Worm (Caenorhabditis elegans) whole organism, dauer: ENCODE measurements around the gene srd-58.

Experiments used
- unc-62 ChIP-seq: sonication (generic microtip); optimal IDR thresholded peaks from 2 replicates; lab custom pipeline; 2017; ENCODE audit warnings: missing biosample characterization, missing genetic modification reagents, missing genetic modification characterization

srd-58 gene

ce11 chrII:7176108-7176507 is 28.7 kb downstream of the srd-58 start:
- TF ChIP-seq unc-62 (GFP tag; lab: Kevin White, UChicago), result no peak

- TF ChIP-seq unc-62 (GFP tag; lab: Kevin White, UChicago), result no peak
Observed at ce11 chrII:7174843-7175242, 30.0 kb downstream of the srd-58 start, which contains the start of gene glc-4. Gene glc-4, minus strand, starts transcription at chrII:7174943.

ce11 chrII:7171305-7171998 is 33.4 kb downstream of the srd-58 start, which contains the start of gene dyf-13:
Gene dyf-13, minus strand, starts transcription at chrII:7171355.
- TF ChIP-seq unc-62 (GFP tag; lab: Kevin White, UChicago), result no peak

- TF ChIP-seq unc-62 (GFP tag; lab: Kevin White, UChicago), result no peak
Observed at ce11 chrII:7168712-7169111, 36.1 kb downstream of the srd-58 start, which contains the start of gene col-36. Gene col-36, minus strand, starts transcription at chrII:7168812.

- TF ChIP-seq unc-62 (GFP tag; lab: Kevin White, UChicago), result no peak
Observed at ce11 chrII:7166768-7167167, 38.1 kb downstream of the srd-58 start.

- TF ChIP-seq unc-62 (GFP tag; lab: Kevin White, UChicago), result no peak
Observed at ce11 chrII:7165749-7166148, 39.1 kb downstream of the srd-58 start, which contains the start of gene mfsd-13.2. Gene mfsd-13.2, minus strand, starts transcription at chrII:7165849.

- no peak for TF ChIP-seq unc-62 (GFP tag; lab: Kevin White, UChicago)
Observed at ce11 chrII:7161512-7161911, 43.3 kb downstream of the srd-58 start, which contains the start of gene C27H5.12. Gene C27H5.12, minus strand, starts transcription at chrII:7161612.

ce11 chrII:7157415-7157814 is 47.4 kb downstream of the srd-58 start:
- no peak for TF ChIP-seq unc-62 (GFP tag; lab: Kevin White, UChicago)

- TF ChIP-seq unc-62 (GFP tag; lab: Kevin White, UChicago), result no peak
Observed at ce11 chrII:7155392-7155791, 49.5 kb downstream of the srd-58 start, which contains the start of gene C27H5.2. Gene C27H5.2, plus strand, starts transcription at chrII:7155581.

- TF ChIP-seq unc-62 (GFP tag; lab: Kevin White, UChicago), result no peak
Observed at ce11 chrII:7154711-7155110, 50.1 kb downstream of the srd-58 start.
